Fruit fly (Drosophila melanogaster) S2 (cell line): ENCODE results near the gene Claspin.

ENCODE experiments used
- CG8478 ChIP-seq: fragments of >200 bp; optimal IDR thresholded peaks from 2 replicates; lab custom pipeline; 2018
- CTCF ChIP-seq, 2 experiments: fragments of >200 bp; optimal IDR thresholded peaks; 2 replicates each; lab custom pipeline; 2018

DNA sequence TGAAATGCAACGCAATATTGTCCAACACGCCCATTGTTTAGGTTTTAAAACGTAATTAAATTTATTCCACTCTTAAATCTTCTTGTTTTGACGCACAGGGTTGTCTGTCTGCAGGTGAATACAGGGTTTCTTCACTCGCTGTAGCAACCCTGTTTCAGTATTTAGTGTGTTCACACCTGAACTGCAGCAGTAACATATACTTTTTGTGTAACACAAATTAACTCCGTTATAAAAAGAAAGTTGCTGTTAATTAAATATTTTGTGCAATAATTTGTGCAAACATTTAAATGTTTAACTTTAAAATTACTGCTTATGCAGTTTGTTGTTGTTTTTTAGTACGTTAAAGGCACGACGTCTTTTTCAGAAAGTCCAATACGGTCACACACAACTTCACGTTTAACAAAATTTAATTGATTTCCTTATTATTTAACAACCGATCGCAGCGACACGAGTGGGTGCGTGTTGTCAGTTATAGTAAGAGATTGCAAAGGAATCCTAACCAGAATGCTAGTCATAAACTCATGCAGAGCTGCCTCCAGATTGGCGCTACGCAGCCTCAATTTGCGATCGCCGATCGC, 21.1 kb upstream of the Claspin start, which contains the start of the genes CG15012 and Fdx2:
- TF ChIP-seq CG8478 (lab: Kevin White, UChicago) (no peak), CTCF (optimal IDR thresholded peaks at IDR 0.05; lab: Kevin White, UChicago) (no peak)
